Worm (Caenorhabditis elegans) whole organism, young adult: ENCODE measurements around the gene nas-25.

Experiments
- K12H6.12 ChIP-seq: fragments of 200-800 bp; sonication (Bioruptor generic); optimal IDR thresholded peaks from 2 replicates; lab custom pipeline; 2018; ENCODE audit warnings: mild to moderate bottlenecking, missing genetic modification characterization, missing compliant biosample characterization
- akir-1 ChIP-seq: fragments of 200-800 bp; sonication (Bioruptor generic); optimal IDR thresholded peaks from 2 replicates; lab custom pipeline; 2018; ENCODE audit warnings: mild to moderate bottlenecking, missing genetic modification characterization, moderate library complexity, missing compliant biosample characterization
- ceh-40 ChIP-seq: fragments of 200-800 bp; sonication (Bioruptor generic); IDR thresholded peaks from 2 replicates; pipeline ENCODE4 v1.3.6; 2022; ENCODE audit warnings: missing genetic modification characterization, missing compliant biosample characterization
- lin-40 ChIP-seq: sonication (generic microtip); optimal IDR thresholded peaks from 2 replicates; lab custom pipeline; 2016; ENCODE audit warnings: missing genetic modification characterization, mild to moderate bottlenecking, missing compliant biosample characterization, missing genotype, missing genetic modification reagents
- madf-8 ChIP-seq: fragments of 200-800 bp; sonication (Bioruptor generic); conservative IDR thresholded peaks from 2 replicates; pipeline ENCODE4 v1.3.6; 2022; ENCODE audit warnings: missing genetic modification reagents, missing genetic modification characterization, missing compliant biosample characterization
- sptf-2 ChIP-seq: fragments of 200-800 bp; sonication (Bioruptor generic); optimal IDR thresholded peaks from 2 replicates; lab custom pipeline; 2018; ENCODE audit warnings: mild to moderate bottlenecking, missing genetic modification characterization, missing compliant biosample characterization
- zim-3 ChIP-seq: sonication (generic microtip); optimal IDR thresholded peaks from 2 replicates; lab custom pipeline; 2017; ENCODE audit warnings: mild to moderate bottlenecking, missing genetic modification characterization, moderate library complexity, missing compliant biosample characterization
- ztf-22 ChIP-seq: fragments of 200-800 bp; sonication (Bioruptor generic); optimal IDR thresholded peaks from 2 replicates; lab custom pipeline; 2018; ENCODE audit warnings: mild to moderate bottlenecking, missing genetic modification characterization, moderate library complexity, missing compliant biosample characterization

DNA sequence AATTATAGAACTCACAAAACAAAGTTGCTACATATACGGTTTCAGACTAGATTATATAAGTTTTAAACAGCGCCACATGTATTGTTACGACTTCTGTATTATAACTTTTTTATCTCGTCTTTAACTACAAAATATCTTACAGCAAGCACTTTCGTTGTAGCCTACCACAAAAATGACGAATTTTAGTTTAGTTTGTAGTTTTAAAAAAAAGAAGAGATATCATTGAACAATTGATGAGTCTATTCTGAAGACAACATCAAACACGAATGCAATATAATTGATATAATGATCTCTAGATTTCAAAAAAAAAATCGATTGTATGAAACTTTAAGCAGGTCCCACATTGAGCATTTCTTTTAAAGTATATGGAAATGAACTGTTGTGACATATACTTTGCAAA, 11.6 kb upstream of the nas-25 start:
- TF ChIP-seq zim-3 (no peak), sptf-2 (GFP tag; lab: Kevin White, UChicago) (no peak), madf-8 (GFP tag; lab: Robert Waterston, UW) (no peak), akir-1 (no peak), ceh-40 (no peak), lin-40 (tag; lab: Kevin White, UChicago) (no peak), ztf-22 (GFP tag; lab: Kevin White, UChicago) (no peak), K12H6.12 (tag; lab: Kevin White, UChicago) (no peak)
